Worm (Caenorhabditis elegans) whole organism, late embryonic: ENCODE results near the gene nhr-46.
A peak's percentile ranks its signal among the peaks of the same experiment; 100 is the strongest.

ENCODE experiments used
- K09A11.1 ChIP-seq: sonication (generic microtip); optimal IDR thresholded peaks from 2 replicates; lab custom pipeline; 2017; ENCODE audit warnings: antibody characterized with exemption, mild to moderate bottlenecking, missing genetic modification characterization, missing compliant biosample characterization; ENCODE audit not compliant: insufficient read depth
- Y22D7AL.16 ChIP-seq: sonication (generic microtip); optimal IDR thresholded peaks from 2 replicates; lab custom pipeline; 2016; ENCODE audit warnings: missing genetic modification characterization, missing compliant biosample characterization
- ahr-1 ChIP-seq: sonication (generic microtip); optimal IDR thresholded peaks from 2 replicates; lab custom pipeline; 2016; ENCODE audit warnings: missing genetic modification characterization, missing compliant biosample characterization
- ceh-18 ChIP-seq: sonication (generic microtip); optimal IDR thresholded peaks from 2 replicates; lab custom pipeline; 2016; ENCODE audit warnings: missing genetic modification characterization, missing compliant biosample characterization
- ceh-19 ChIP-seq: fragments of 200-800 bp; sonication (Bioruptor generic); optimal IDR thresholded peaks from 2 replicates; lab custom pipeline; 2018; ENCODE audit warnings: mild to moderate bottlenecking, missing genetic modification characterization, missing compliant biosample characterization
- ceh-30 ChIP-seq: fragments of 150-350 bp; optimal IDR thresholded peaks from 2 replicates; lab custom pipeline; 2014; ENCODE audit warnings: missing biosample characterization, missing genetic modification characterization
- ceh-31 ChIP-seq: sonication (generic microtip); optimal IDR thresholded peaks from 2 replicates; lab custom pipeline; 2016; ENCODE audit warnings: missing genetic modification characterization, missing compliant biosample characterization
- ceh-34 ChIP-seq: sonication (generic microtip); optimal IDR thresholded peaks from 2 replicates; lab custom pipeline; 2016; ENCODE audit warnings: mild to moderate bottlenecking, missing genetic modification characterization, missing compliant biosample characterization
- dmd-4 ChIP-seq: sonication (generic microtip); optimal IDR thresholded peaks from 2 replicates; lab custom pipeline; 2016; ENCODE audit warnings: borderline replicate concordance, missing genetic modification characterization, missing compliant biosample characterization
- dve-1 ChIP-seq: sonication (generic microtip); optimal IDR thresholded peaks from 2 replicates; lab custom pipeline; 2017; ENCODE audit warnings: antibody characterized with exemption, mild to moderate bottlenecking, missing genetic modification characterization, missing compliant biosample characterization
- elt-2 ChIP-seq: sonication (generic microtip); optimal IDR thresholded peaks from 2 replicates; lab custom pipeline; 2016; ENCODE audit warnings: missing genetic modification reagents, missing genetic modification characterization, missing compliant biosample characterization
- eyg-1 ChIP-seq: sonication (generic microtip); optimal IDR thresholded peaks from 2 replicates; lab custom pipeline; 2016; ENCODE audit warnings: missing genotype, missing genetic modification characterization, missing compliant biosample characterization
- fkh-6 ChIP-seq: sonication (generic microtip); optimal IDR thresholded peaks from 2 replicates; lab custom pipeline; 2016; ENCODE audit warnings: missing genetic modification characterization, missing compliant biosample characterization
- gmeb-2 ChIP-seq: sonication (generic microtip); optimal IDR thresholded peaks from 2 replicates; lab custom pipeline; 2016; ENCODE audit warnings: missing genetic modification characterization, inconsistent platforms, missing compliant biosample characterization
- hlh-6 ChIP-seq: sonication (generic microtip); optimal IDR thresholded peaks from 2 replicates; lab custom pipeline; 2016; ENCODE audit warnings: missing genotype, missing genetic modification characterization, missing compliant biosample characterization
- hlh-8 ChIP-seq: sonication (generic microtip); optimal IDR thresholded peaks from 2 replicates; lab custom pipeline; 2016; ENCODE audit warnings: missing genotype, missing genetic modification characterization, missing compliant biosample characterization
- lim-6 ChIP-seq: sonication (generic microtip); optimal IDR thresholded peaks from 2 replicates; lab custom pipeline; 2016; ENCODE audit warnings: missing genetic modification characterization, missing compliant biosample characterization
- mec-3 ChIP-seq: sonication (generic microtip); optimal IDR thresholded peaks from 2 replicates; lab custom pipeline; 2016; ENCODE audit warnings: borderline replicate concordance, missing genetic modification characterization, missing compliant biosample characterization
- nfya-1 ChIP-seq: sonication (generic microtip); optimal IDR thresholded peaks from 2 replicates; lab custom pipeline; 2017; ENCODE audit warnings: missing genetic modification characterization, mild to moderate bottlenecking, missing compliant biosample characterization, antibody characterized with exemption, moderate library complexity
- pat-9 ChIP-seq: fragments of 200-800 bp; sonication (Bioruptor generic); optimal IDR thresholded peaks from 2 replicates; lab custom pipeline; 2018; ENCODE audit warnings: mild to moderate bottlenecking, missing genetic modification characterization, moderate library complexity, missing compliant biosample characterization
- pha-4 ChIP-seq: fragments of 150-350 bp; optimal IDR thresholded peaks from 2 replicates; lab custom pipeline; 2018; ENCODE audit warnings: missing biosample characterization, missing genetic modification reagents, missing genetic modification characterization
- pqm-1 ChIP-seq: sonication (generic microtip); optimal IDR thresholded peaks from 2 replicates; lab custom pipeline; 2016; ENCODE audit warnings: missing genetic modification characterization, missing compliant biosample characterization
- sox-4 ChIP-seq: sonication (generic microtip); optimal IDR thresholded peaks from 2 replicates; lab custom pipeline; 2017; ENCODE audit warnings: mild to moderate bottlenecking, missing genetic modification characterization, inconsistent platforms, missing compliant biosample characterization
- ttx-3 ChIP-seq: sonication (generic microtip); optimal IDR thresholded peaks from 2 replicates; lab custom pipeline; 2016; ENCODE audit warnings: missing genetic modification reagents, missing genetic modification characterization, missing compliant biosample characterization
- unc-3 ChIP-seq, 2 experiments: fragments of 200-800 bp in 1 of 2; sonication (Bioruptor generic) in 1 of 2; sonication (generic microtip) in 1 of 2; conservative IDR thresholded peaks in 1 of 2; optimal IDR thresholded peaks in 1 of 2; 2 replicates each; pipeline versions ENCODE4 v1.3.6 to Lab custom; 2016 to 2022; ENCODE audit warnings: missing compliant biosample characterization in 2 of 2, missing genetic modification characterization in 2 of 2, missing genetic modification reagents in 1 of 2
- unc-42 ChIP-seq: sonication (generic microtip); optimal IDR thresholded peaks from 2 replicates; lab custom pipeline; 2016; ENCODE audit warnings: missing genotype, missing genetic modification characterization, missing compliant biosample characterization

Gene nhr-46

DNA sequence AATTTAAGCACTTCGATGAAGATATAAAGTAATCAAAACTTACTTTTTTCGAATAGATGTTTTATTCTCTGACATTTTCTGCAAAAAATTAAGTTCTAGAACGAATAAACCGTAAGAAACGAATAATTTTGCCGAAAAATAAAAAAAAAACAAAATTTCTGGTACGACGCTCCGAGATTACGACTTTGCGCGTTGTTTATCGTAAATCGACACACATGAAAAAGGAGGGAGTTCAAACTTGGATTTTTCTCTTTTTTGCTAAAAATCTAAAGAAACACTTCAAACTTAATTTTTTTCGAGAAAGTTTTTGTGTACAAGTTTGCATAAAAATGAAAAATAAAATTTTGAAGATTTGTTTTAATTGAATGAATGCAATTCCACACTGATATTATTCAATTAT is 26.1 kb downstream of the nhr-46 start, which contains the start of gene H35B03.2:
H35B03.2 (minus strand) TSS at position 78 of the 400 bp plus-strand sequence.
- TF ChIP-seq nfya-1 (peak; percentile 65), K09A11.1 (tag; lab: Kevin White, UChicago) (peak; percentile 23), hlh-6 (tag; lab: Kevin White, UChicago) (no peak)

DNA sequence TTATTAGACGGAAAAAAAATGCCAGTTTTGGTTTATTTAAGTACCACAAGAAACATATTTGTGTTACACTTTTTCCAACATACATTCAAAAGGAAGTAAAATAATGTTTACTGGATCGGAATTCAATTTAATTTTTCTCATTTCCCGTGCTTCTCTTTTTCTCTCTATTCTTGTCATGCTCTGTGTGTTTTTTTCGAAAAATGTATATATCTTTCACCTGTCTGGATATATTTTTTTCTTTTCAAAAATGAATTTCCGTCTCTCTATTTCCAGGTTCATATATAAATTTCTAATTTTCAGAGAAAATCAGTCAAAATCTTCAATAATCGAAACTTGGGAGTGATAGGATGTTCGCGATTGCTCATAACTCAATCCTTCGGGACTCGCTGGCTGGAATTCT is 32.4 kb downstream of the nhr-46 start, which contains the start of gene H35B03.1:
H35B03.1 (plus strand) TSS at position 301 of the 400 bp plus-strand sequence.
- peak; percentile 9 for TF ChIP-seq unc-42
- TF ChIP-seq hlh-6 (tag; lab: Kevin White, UChicago): no peak

DNA sequence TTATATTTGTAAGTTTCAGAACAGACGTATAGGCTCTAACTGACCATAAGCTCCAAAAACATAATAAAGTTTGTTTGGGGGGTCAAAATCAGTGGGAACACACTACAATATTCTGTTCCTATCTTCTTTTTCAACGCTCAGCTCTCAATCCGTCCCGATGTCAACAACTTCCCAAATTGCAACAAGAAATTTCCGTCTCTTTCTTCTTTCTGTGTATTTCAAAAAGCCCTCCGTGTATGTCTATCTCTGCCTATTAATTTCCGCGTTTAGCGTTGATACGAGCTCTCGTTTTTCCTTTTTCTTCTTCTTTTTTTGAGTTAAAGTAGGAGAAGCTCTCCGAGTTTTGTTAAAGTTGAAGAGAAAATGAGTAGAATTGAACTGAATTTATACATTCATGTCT is 34.0 kb downstream of the nhr-46 start:
- no peak for TF ChIP-seq ceh-18 (tag; lab: Kevin White, UChicago)
- no peak for TF ChIP-seq pha-4 (tag; lab: Kevin White, UChicago)
- TF ChIP-seq hlh-8: no peak
- TF ChIP-seq elt-2 (tag; lab: Kevin White, UChicago): no peak
- TF ChIP-seq ceh-31 (tag; lab: Kevin White, UChicago): no peak

DNA sequence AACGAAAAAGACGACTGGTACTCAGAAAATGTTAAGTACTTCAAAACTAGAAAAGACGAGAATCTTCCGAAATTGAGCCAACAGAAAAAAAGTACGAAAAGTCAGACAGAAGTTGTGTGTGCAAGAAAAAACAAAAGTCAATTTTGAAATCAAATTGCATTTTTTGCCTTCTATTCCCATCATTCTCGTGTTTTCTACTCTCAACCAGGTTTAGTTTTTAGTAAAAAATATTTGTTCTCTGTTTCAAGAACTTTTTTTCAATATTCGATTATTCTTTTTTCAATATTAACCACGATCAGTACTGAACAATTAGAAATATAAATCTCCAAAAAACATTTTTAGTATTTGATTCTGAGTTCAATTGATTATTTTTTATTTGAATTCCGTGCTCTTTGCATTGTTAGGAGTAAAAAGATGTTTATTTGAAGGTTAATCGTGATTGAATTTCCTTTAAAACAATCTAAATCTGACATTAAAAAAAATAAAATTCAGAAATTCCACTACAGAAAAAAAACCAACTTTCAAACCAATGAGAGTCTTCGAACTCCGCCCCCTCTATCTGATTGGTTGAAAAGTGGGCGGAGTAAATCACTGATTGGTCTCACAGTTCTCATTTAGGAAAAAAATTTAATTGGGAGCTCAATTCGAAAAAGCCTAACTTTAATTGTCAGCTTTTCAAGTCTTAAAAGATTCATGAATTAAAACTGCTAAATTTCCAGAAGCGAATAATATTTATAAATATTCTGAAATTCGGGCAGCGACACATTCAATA is 42.1 kb downstream of the nhr-46 start:
- no peak for TF ChIP-seq ahr-1
- no peak for TF ChIP-seq ceh-19 (GFP tag; lab: Kevin White, UChicago)
- peak; percentile 97 for TF ChIP-seq nfya-1
- TF ChIP-seq unc-3 (GFP tag; conservative IDR thresholded peaks at IDR 0.05; lab: Robert Waterston, UW): no peak
- TF ChIP-seq unc-3 (tag; optimal IDR thresholded peaks at IDR 0.05; lab: Kevin White, UChicago): no peak
- TF ChIP-seq elt-2 (tag; lab: Kevin White, UChicago): no peak

DNA sequence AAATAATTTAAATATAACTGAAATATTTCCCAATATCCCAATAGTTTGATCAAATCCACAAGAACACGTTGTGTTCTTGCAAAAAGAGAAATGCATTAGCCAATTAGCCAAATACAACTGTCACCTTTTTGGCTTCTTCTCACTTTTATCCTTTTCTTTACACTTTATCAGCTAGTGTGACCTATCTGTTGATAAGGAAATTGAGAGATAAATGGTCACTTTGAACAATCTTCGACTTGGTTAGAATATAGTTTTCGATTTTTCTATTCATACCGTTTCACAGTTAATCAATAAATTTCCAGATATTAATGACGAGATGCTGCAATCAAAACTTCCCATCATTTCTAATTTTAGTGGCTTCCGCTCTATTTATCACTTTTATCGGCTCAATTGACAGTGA is 48.9 kb downstream of the nhr-46 start, which contains the start of gene C55C3.1:
C55C3.1 (plus strand) TSS at position 301 of the 400 bp plus-strand sequence.
- no peak for TF ChIP-seq mec-3 (tag; lab: Kevin White, UChicago)
- peak; percentile 20 for TF ChIP-seq elt-2 (tag; lab: Kevin White, UChicago)

DNA sequence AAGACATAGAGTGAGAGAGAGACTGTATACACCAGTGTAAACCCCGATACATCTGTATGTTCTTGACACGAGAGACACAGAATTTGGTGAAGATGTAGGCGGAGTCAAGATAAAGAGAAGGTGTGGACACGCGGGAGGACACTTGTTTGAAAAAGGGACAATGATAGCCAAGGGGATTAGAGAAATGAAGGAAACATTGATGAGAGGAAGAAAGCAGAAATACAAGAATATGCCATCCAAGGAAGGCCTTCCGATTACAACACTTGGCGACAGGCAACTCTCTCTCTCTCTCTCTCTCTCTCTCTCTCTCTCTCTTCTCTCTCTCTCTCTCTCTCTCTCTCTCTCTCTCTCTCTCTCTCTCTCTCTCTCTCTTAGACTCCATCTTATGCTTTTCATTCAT is 51.1 kb downstream of the nhr-46 start:
- TF ChIP-seq sox-4 (tag; lab: Kevin White, UChicago): no peak
- TF ChIP-seq dmd-4 (tag; lab: Kevin White, UChicago): no peak
- no peak for TF ChIP-seq lim-6

DNA sequence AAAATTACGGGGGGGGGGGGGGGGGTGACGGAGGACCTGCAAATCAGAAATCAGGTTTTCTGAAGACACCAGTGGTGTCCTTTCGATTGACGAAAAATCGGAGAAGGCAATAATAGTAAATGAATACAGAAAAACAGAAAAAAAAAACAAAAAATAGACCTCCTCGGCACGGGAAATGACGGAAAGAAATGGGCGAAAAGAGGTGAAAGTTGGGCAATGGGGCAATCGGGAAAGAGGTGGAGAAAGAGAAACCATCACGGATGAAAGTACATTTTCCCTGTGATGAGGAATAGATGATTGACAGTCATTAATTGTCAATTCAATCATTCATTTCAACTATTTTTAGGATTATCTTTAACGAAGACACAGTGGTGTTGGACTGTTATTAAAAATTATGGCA is 53.7 kb downstream of the nhr-46 start:
- TF ChIP-seq ceh-34 (tag; lab: Kevin White, UChicago) (no peak), ceh-30 (tag; lab: Kevin White, UChicago) (no peak), nfya-1 (no peak), ttx-3 (tag; lab: Kevin White, UChicago) (no peak), dve-1 (no peak), ahr-1 (no peak), unc-3 (GFP tag; conservative IDR thresholded peaks at IDR 0.05; lab: Robert Waterston, UW) (no peak), unc-3 (tag; optimal IDR thresholded peaks at IDR 0.05; lab: Kevin White, UChicago) (no peak), lim-6 (no peak), eyg-1 (tag; lab: Kevin White, UChicago) (no peak), gmeb-2 (no peak), Y22D7AL.16 (no peak), pqm-1 (tag; lab: Kevin White, UChicago) (no peak), hlh-6 (tag; lab: Kevin White, UChicago) (no peak), ceh-18 (tag; lab: Kevin White, UChicago) (no peak), pat-9 (no peak), fkh-6 (tag; lab: Kevin White, UChicago) (no peak)
